Fruit fly (Drosophila melanogaster): ENCODE data around the gene gcm2.

The gcm2 gene

dm6 chr2L:9613922-9614321 lies 5.6 kb downstream of the gcm2 start (continued):
- TF ChIP-seq run (tag; optimal IDR thresholded peaks at IDR 0.05) (no peak), CG43689 (GFP tag; IDR thresholded peaks at IDR 0.05) (no peak), Spps (tag; optimal IDR thresholded peaks at IDR 0.05) (peak; percentile 41), Pdp1 (GFP tag; optimal IDR thresholded peaks at IDR 0.05) (peak in 1 of 2 experiments; percentile 58), h (optimal IDR thresholded peaks at IDR 0.05) (no peak), Doc2 (GFP tag; IDR thresholded peaks at IDR 0.05) (no peak), CG9932 (GFP tag; IDR thresholded peaks at IDR 0.05) (peak; percentile 43; the same call in 1 of the 2 replicates), dysf (GFP tag; IDR thresholded peaks at IDR 0.05) (peak; percentile 38; the same call in 1 of the 3 replicates), CG6689 (GFP tag; IDR thresholded peaks at IDR 0.05) (no peak), phol (tag; optimal IDR thresholded peaks at IDR 0.05) (peak; percentile 23), trem (tag; optimal IDR thresholded peaks at IDR 0.05) (peak; percentile 41), CG4328 (GFP tag; optimal IDR thresholded peaks at IDR 0.05) (no peak), bsh (GFP tag; optimal IDR thresholded peaks at IDR 0.05) (peak in 1 of 2 experiments; percentile 64), CG17612 (GFP tag; IDR thresholded peaks at IDR 0.05) (no peak), fd64A (GFP tag; optimal IDR thresholded peaks at IDR 0.05) (peak; percentile 9), CG17802 (tag; optimal IDR thresholded peaks at IDR 0.05) (no peak), CG1603 (tag; optimal IDR thresholded peaks at IDR 0.05) (peak; percentile 32), CG4360 (GFP tag; IDR thresholded peaks at IDR 0.05) (no peak), CG16813 (GFP tag; IDR thresholded peaks at IDR 0.05; ENCODE audit: partially characterized antibody) (no peak), lilli (GFP tag; optimal IDR thresholded peaks at IDR 0.05) (peak; percentile 22), CG17359 (tag; optimal IDR thresholded peaks at IDR 0.05) (peak; percentile 40), onecut (GFP tag; IDR thresholded peaks at IDR 0.05) (0 out of 2 replicates have a peak, but pooled peaks have one; percentile 8), tgo (GFP tag; IDR thresholded peaks at IDR 0.05) (no peak), mirr (GFP tag; optimal IDR thresholded peaks at IDR 0.05) (peak; percentile 40), Xbp1 (GFP tag; optimal IDR thresholded peaks at IDR 0.05) (no peak), sc (optimal IDR thresholded peaks at IDR 0.05) (no peak), sc (GFP tag; optimal IDR thresholded peaks at IDR 0.05) (no peak), sens (GFP tag) (peak; percentile 88), Gsc (GFP tag; IDR thresholded peaks at IDR 0.05) (no peak), pum (GFP tag; optimal IDR thresholded peaks at IDR 0.05) (no peak), tll (GFP tag; optimal IDR thresholded peaks at IDR 0.05) (no peak), Stat92E (GFP tag; optimal IDR thresholded peaks at IDR 0.05) (no peak), HLH3B (GFP tag; IDR thresholded peaks at IDR 0.05) (peak; percentile 17; the same call in 1 of the 2 replicates), CG8388 (GFP tag; optimal IDR thresholded peaks at IDR 0.05) (peak; percentile 12), MTF-1 (GFP tag; optimal IDR thresholded peaks at IDR 0.05; ENCODE audit: borderline replicate concordance) (peak; percentile 8), cwo (GFP tag; optimal IDR thresholded peaks at IDR 0.05) (no peak), crp (GFP tag; optimal IDR thresholded peaks at IDR 0.05) (no peak), ase (GFP tag; IDR thresholded peaks at IDR 0.05) (no peak), Dbx (GFP tag; IDR thresholded peaks at IDR 0.05) (peak; percentile 23; the same call in 1 of the 3 replicates), CG18262 (tag; optimal IDR thresholded peaks at IDR 0.05) (peak; percentile 27), unc-4 (GFP tag; IDR thresholded peaks at IDR 0.05; ENCODE audit: partially characterized antibody) (no peak), abd-A (tag; optimal IDR thresholded peaks at IDR 0.05) (no peak), jumu (GFP tag; optimal IDR thresholded peaks at IDR 0.05) (no peak), CG4404 (GFP tag; IDR thresholded peaks at IDR 0.05) (no peak), CG8290 (GFP tag; optimal IDR thresholded peaks at IDR 0.05) (no peak), CG8290 (tag; optimal IDR thresholded peaks at IDR 0.05) (peak in 1 of 2 experiments; percentile 34), peb (GFP tag; IDR thresholded peaks at IDR 0.05) (no peak), D19A (tag; optimal IDR thresholded peaks at IDR 0.05) (peak; percentile 11), CG31441 (GFP tag; IDR thresholded peaks at IDR 0.05) (no peak; the same call in 1 of the 2 replicates), CG14014 (GFP tag; IDR thresholded peaks at IDR 0.05) (no peak), CG10267 (tag; optimal IDR thresholded peaks at IDR 0.05) (no peak)

Measured in whole organism, embryonic.